Fruit fly (Drosophila melanogaster) S2 (cell line): ENCODE results near the gene Cpr30F.

Experiments used
- CG8478 ChIP-seq: fragments of >200 bp; optimal IDR thresholded peaks from 2 replicates; lab custom pipeline; 2018
- CTCF ChIP-seq, 2 experiments: fragments of >200 bp; optimal IDR thresholded peaks; 2 replicates each; lab custom pipeline; 2018

Cpr30F gene

DNA sequence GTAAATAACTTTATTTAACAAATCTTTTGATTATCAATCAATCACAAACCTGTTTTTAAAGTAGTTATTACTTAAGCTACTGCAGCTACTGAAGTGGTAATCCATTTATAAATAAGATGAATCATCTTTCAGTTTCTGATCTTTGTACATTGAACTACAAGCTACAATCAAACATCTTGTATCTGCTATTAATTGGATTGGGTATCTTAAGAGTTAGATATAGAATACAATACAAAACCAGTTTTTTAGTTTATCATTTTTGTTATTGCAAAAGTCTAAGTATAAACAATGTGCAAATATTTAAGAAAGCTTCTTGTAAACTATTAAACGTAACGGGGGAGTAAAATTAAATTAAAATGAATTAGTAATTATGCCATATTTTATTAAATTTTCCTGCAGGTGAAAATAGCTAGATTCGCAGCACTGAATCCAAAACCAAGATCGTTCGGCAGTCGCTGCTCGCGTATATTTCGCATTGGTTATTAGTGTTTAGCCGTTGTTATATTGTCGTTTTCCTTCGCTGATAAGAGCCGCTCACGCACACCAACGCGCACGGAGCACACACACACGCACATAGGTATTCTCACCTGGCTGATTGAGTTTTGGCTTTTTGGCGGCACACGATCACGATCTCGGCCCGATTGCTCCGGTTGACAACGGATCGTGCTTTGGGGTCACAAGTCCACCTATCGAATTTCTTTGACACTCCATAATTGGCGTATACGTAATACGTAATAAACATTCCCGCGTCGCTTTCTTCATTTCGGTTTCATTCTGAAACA lies 15.0 kb upstream of the Cpr30F start:
- no peak for TF ChIP-seq CG8478 (lab: Kevin White, UChicago)
- no peak for TF ChIP-seq CTCF (optimal IDR thresholded peaks at IDR 0.05; lab: Kevin White, UChicago)

DNA sequence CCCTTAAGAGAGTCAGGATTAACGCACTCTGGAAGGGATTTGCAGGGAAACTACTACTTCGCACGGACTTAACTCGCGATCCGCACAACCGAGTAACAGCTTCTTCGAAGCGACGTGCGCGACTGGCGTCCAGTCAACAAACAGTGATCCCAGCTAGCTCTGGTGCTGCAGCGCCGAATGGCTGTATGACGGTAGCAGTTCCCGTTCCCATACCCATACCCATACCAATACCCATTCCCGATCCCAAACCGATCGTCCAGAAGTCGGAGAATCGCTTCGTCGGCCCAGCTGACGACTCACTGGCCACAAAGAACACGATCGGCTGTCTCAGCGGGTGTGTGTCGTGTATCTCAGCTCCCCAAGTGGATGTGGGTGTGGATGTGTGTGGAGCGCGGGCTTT lies 14.3 kb upstream of the Cpr30F start, which contains the start of gene CG5853:
Gene CG5853 (minus strand): TSS at position 384 of the 400 bp plus-strand sequence.
- no peak for TF ChIP-seq CG8478 (lab: Kevin White, UChicago)
- TF ChIP-seq CTCF (optimal IDR thresholded peaks at IDR 0.05; lab: Kevin White, UChicago) = no peak

DNA sequence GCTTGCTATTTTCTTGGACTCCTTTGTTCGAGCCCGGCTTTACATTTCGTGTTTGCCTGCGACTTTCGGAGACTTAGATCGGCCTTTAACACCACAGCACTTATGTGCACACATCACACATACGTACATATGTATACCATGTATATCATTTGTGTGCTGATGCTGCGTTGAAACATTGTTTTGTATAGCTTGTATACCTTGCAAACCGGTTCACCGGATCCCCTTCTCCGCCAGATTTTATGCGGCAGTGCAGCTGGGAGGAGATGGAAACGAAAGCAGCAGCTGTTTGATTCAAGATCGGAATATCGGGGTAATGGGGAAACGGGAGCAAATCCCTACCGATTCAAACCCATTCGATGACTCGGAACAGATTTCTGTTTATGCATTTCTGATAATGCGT lies 13.1 kb upstream of the Cpr30F start:
- no peak for TF ChIP-seq CG8478 (lab: Kevin White, UChicago)
- no peak for TF ChIP-seq CTCF (optimal IDR thresholded peaks at IDR 0.05; lab: Kevin White, UChicago)

DNA sequence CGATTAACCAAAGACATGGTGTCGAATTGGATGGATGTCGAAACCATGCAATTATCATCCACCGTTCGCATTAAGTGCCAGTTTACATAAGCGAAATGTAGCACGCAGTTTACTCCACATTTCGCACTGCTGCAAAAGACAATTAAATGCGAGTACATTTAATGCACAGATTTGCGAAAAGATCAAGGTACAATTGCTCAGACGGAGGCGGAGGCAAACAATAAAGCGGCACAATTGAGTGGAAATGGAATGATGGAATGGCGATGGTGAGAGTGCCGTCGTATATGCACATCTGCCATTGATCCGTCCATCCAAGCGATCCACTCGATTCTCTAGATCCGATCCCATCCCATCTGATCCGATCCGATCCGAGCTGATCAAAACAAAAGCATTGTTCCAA lies 12.1 kb upstream of the Cpr30F start:
- TF ChIP-seq CTCF (optimal IDR thresholded peaks at IDR 0.05; lab: Kevin White, UChicago) = no peak

DNA sequence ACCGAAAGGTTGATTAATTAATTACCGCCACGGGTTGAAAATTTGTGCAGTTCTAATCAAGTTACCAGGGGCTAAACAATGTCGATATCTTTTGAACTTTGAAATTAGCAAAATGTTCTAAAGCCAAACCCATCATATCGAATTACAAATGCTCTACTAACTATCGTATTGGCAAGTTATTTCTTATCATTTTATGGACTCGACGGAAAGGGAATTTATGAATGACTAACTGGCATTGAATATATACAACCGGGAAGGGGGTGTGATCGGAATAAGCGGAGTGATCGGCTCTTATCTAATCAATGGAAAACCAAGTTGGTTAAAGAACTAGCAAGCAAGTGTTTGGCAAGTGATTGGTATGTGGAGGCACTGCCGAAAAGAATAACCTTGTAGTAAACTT lies 10.6 kb upstream of the Cpr30F start:
- TF ChIP-seq CG8478 (lab: Kevin White, UChicago) (no peak), CTCF (optimal IDR thresholded peaks at IDR 0.05; lab: Kevin White, UChicago) (no peak)

DNA sequence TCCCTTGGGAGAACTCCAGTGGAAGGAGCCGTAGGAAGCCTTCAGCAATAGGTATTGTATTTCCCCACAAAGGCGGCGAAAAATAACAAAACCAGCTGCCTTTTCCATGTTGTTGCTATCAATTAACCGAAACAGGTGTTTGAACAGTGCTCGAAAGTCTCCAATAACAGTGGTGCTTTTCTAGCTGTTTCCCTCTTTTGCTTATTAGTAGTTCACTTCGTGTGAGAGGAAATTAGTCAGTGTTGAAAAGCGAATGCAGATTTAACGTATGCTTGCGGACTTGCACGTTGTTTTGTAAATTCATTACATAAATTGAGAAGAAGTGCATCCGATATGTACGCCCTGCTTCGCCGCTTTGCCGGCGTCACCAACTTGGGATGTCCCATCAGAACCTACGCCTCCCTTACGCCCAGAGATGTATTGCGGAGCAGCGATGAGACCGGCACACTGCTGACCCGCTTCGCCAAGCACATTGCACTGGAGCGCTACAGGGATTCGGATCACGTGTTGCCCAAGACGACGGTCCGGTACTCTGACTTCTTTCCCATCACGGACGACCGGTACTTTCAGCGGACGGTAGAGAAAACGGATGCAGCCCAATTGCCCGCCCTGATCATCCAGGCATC lies 5.8 kb upstream of the Cpr30F start, which contains the start of the genes Datp and CG4619:
Gene Datp (minus strand): TSS at position 160 of the 626 bp plus-strand sequence.
Gene CG4619 (plus strand): TSS at position 233 of the 626 bp plus-strand sequence.
- TF ChIP-seq CTCF (optimal IDR thresholded peaks at IDR 0.05; lab: Kevin White, UChicago) = no peak

DNA sequence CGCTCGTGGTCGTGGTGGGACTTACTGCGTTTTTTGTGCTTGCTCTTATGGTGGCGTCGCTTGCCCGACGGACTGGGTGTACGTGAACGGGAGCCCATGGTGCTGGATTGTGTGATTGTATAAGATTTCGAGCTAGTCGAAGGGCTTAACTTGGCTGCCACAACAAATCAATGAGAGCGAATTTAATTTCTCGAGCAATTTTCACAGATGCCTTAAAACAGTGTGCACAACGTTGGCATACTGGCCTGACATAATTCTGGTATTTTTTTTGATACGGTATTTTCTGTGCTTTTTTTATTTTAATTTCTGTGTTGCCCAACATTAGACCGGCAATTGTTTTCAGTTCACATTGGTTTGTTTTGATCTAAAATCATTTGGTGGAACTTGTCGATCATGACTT lies 4.9 kb upstream of the Cpr30F start, which contains the start of gene Arglu1:
Gene Arglu1 (minus strand): TSS at position 227 of the 400 bp plus-strand sequence.
- no peak for TF ChIP-seq CG8478 (lab: Kevin White, UChicago)
- TF ChIP-seq CTCF (optimal IDR thresholded peaks at IDR 0.05; lab: Kevin White, UChicago) = no peak

DNA sequence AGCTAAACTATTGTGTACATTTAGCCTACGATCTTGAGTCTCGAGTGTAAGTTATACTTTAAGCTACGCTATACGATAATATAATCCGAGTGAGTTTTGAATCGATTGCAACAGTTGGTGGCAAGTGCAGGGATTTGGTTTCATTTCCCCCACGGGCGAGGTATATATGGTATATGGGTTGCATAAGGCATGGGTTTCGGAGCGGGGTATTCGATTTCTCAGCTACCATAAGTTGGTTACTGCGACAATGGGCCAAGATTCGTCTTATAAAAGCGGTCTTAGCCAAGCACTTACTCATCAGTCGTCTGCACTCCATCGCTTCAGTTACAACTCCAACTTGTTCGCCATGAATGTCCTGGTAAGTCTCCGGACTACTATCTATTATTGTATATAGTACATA lies 2.7 kb downstream of the Cpr30F start, which contains the start of gene CG42367:
Gene CG42367 (plus strand): TSS at position 301 of the 400 bp plus-strand sequence.
- no peak for TF ChIP-seq CG8478 (lab: Kevin White, UChicago)
- TF ChIP-seq CTCF (optimal IDR thresholded peaks at IDR 0.05; lab: Kevin White, UChicago) = no peak

DNA sequence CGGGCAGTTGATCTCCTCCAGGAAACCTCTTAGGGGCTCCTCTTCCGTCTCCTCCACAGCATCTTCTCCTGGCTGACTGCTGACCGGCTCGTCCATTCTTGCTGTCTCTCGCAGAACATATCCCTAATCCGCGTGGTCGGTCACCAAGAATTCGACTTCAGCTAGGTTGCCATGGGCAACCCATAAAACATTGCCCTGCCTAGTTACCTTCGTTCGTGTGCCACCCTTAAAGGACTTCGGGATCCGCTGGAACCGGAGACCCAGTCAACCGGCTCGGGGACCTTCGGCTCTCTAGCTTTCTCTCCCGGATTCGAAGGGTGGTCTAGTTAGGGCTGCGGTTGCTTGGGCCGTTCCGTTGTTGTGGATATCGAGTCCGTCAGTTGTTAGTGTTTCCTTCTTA lies 8.2 kb downstream of the Cpr30F start, which contains the start of the genes TbCMF46 and CG42366:
Gene TbCMF46 (minus strand): TSS at position 101 of the 400 bp plus-strand sequence.
Gene CG42366 (plus strand): TSS at position 397 of the 400 bp plus-strand sequence.
- TF ChIP-seq CTCF (optimal IDR thresholded peaks at IDR 0.05; lab: Kevin White, UChicago) = no peak
- no peak for TF ChIP-seq CG8478 (lab: Kevin White, UChicago)

DNA sequence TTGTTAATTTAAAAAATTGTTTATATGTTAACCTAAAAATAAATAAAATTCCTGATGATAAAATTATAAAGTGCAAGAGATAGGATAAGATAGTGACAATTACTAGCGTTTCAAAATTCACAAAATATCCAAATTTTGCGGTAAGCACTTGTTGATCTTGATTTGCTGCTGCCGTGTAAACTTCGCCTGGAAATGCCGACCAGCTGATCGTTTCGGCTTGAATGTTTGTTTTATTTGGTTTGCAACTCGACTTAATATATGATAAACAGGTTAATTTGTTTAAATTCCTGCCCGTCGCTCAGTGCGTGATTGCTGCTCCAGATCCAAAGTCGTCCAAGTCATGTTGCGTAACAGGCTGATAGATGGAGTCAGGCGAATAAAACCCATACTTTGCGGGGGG lies 11.6 kb downstream of the Cpr30F start, which contains the start of gene CG4592:
Gene CG4592 (plus strand): TSS at position 233 of the 400 bp plus-strand sequence.
- TF ChIP-seq CG8478 (lab: Kevin White, UChicago) = no peak
- TF ChIP-seq CTCF (optimal IDR thresholded peaks at IDR 0.05; lab: Kevin White, UChicago) = no peak

DNA sequence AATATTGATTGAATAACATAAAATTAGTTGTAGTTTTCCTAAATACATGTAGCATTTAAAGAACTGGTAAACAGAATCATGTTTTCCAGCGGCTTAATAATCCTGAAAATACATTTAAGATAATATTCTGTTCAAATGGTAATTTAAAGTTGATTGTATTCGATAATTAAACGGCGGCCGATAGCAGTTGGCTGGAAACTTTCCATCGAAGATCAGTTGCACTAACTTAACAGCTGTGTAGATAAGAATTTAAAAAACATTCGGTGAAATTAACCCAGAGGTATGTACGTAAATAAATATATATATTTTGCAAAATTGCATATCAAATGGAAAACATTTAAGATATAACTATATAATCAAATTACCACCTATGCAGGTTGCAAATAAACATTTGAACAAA lies 13.0 kb downstream of the Cpr30F start, which contains the start of gene CG4594:
Gene CG4594 (plus strand): TSS at position 212 of the 400 bp plus-strand sequence.
- TF ChIP-seq CG8478 (lab: Kevin White, UChicago) = no peak
- TF ChIP-seq CTCF (optimal IDR thresholded peaks at IDR 0.05; lab: Kevin White, UChicago) = no peak

DNA sequence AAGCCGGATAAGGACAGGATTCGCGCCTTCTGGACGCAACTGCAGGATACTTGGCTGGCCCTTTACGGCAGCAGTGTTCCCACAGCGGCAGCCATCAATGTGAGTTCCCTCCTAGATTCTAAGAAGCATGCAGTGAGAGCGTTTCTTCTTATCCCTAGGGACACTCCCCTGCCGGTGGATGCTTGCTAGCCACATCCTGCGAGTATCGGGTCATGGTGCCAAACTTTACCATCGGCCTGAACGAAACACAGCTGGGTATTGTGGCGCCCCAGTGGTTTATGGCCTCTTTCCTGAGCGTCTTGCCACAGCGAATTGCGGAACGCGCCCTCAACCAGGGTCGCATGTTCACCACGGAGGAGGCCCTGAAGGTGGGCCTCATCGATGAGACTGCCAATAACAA lies 13.7 kb downstream of the Cpr30F start:
- no peak for TF ChIP-seq CG8478 (lab: Kevin White, UChicago)
- no peak for TF ChIP-seq CTCF (optimal IDR thresholded peaks at IDR 0.05; lab: Kevin White, UChicago)

DNA sequence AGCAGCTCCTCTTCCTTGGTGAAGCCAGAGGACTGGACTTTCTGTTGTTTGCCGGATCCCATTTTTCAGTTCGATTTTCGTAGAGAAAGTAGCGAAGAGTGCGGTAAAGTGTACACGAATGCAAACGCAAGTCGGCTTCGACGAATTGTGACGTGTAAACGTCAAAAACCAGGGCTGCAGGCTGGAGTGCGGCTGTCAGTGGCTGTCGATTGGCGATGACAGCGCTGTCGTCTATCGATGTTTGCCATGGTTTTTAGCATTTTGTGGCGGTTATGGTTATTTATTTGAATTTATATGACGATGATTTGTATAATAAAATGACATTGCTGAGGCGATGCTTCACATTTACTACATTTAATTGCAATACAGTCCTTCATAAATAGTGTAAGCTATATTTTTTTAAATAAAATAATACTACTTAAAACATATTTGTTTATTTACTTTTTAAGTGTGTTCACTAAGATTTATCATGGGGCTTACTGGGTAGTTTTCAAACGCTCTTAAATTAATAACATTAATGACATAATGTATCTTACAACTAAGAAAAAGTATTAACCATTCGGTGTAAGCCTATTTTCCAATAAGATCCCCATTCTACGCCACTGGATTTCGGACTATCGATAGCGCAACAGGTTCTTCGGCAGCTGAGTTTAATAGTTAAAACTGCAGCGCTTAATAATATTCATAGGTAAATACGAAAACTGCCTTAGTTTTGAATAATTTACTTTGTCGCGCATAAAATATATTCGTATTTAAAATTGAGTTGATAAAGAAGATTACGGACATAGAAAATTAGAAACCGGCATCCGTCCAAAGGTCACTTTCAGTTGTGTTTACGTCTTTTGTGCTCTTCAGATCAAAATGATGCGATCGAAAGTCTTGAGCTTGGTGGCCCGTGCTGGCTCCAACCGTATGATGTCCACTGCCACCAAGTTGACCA lies 14.7 kb downstream of the Cpr30F start, which contains the start of the genes CG5885 and CG4598:
Gene CG5885 (minus strand): TSS at position 311 of the 940 bp plus-strand sequence.
Gene CG4598 (plus strand): TSS at position 599 of the 940 bp plus-strand sequence.
- TF ChIP-seq CTCF (optimal IDR thresholded peaks at IDR 0.05; lab: Kevin White, UChicago) (peak in 1 of 2 experiments; percentile 29), CG8478 (lab: Kevin White, UChicago) (no peak)
